Fruit fly (Drosophila melanogaster) whole organism, embryonic: Measurements from ENCODE around the gene CG9776.

Source experiments
- C15 ChIP-seq: fragments of 200-800 bp; sonication (Bioruptor generic); IDR thresholded peaks from 3 replicates; pipeline ENCODE4 v1.3.6; 2022; ENCODE audit warnings: missing biosample characterization, missing genetic modification characterization
- CG10654 ChIP-seq: fragments of 200-800 bp; sonication (Bioruptor generic); optimal IDR thresholded peaks from 2 replicates; lab custom pipeline; 2016; ENCODE audit warnings: missing biosample characterization, missing genetic modification characterization
- CG10959 ChIP-seq: fragments of 200-800 bp; sonication (Bioruptor generic); IDR thresholded peaks from 2 replicates; pipeline ENCODE4 v1.3.6; 2022; ENCODE audit warnings: missing biosample characterization, missing genetic modification characterization
- CG11398 ChIP-seq: fragments of 200-800 bp; sonication (Bioruptor generic); optimal IDR thresholded peaks from 2 replicates; lab custom pipeline; 2016; ENCODE audit warnings: missing biosample characterization, missing genetic modification characterization
- CG11456 ChIP-seq: fragments of 200-800 bp; sonication (Bioruptor generic); IDR thresholded peaks from 3 replicates; pipeline ENCODE4 v1.3.6; 2022; ENCODE audit warnings: missing biosample characterization, missing genetic modification characterization
- CG15479 ChIP-seq: fragments of 200-800 bp; sonication (Bioruptor generic); optimal IDR thresholded peaks from 3 replicates; lab custom pipeline; 2019; ENCODE audit warnings: missing biosample characterization, mild to moderate bottlenecking, missing genetic modification characterization, moderate library complexity
- CG1647 ChIP-seq: fragments of 200-800 bp; sonication (Bioruptor generic); optimal IDR thresholded peaks from 3 replicates; lab custom pipeline; 2016; ENCODE audit warnings: missing biosample characterization, missing genetic modification characterization
- CG17802 ChIP-seq: fragments of 200-800 bp; sonication (Bioruptor generic); optimal IDR thresholded peaks from 2 replicates; lab custom pipeline; 2018; ENCODE audit warnings: missing biosample characterization, mild to moderate bottlenecking, missing genetic modification characterization, moderate library complexity
- CG18262 ChIP-seq: fragments of 200-800 bp; optimal IDR thresholded peaks from 3 replicates; lab custom pipeline; 2019; ENCODE audit warnings: missing biosample characterization, mild to moderate bottlenecking, missing genetic modification characterization, moderate library complexity
- CG2202 ChIP-seq: fragments of 200-800 bp; sonication (Bioruptor generic); optimal IDR thresholded peaks from 2 replicates; lab custom pipeline; 2018; ENCODE audit warnings: missing biosample characterization, mild to moderate bottlenecking, missing genetic modification characterization
- CG2678 ChIP-seq: fragments of 200-800 bp; sonication (Bioruptor generic); optimal IDR thresholded peaks from 3 replicates; lab custom pipeline; 2019; ENCODE audit warnings: missing biosample characterization, mild to moderate bottlenecking, missing genetic modification characterization, moderate library complexity
- CG30403 ChIP-seq: fragments of 200-800 bp; sonication (Bioruptor generic); optimal IDR thresholded peaks from 3 replicates; lab custom pipeline; 2016; ENCODE audit warnings: missing biosample characterization, missing genetic modification characterization
- CG31388 ChIP-seq: fragments of 200-800 bp; sonication (Bioruptor generic); optimal IDR thresholded peaks from 2 replicates; lab custom pipeline; 2016; ENCODE audit warnings: missing biosample characterization, missing genetic modification characterization
- CG32532 ChIP-seq: fragments of 200-800 bp; sonication (Bioruptor generic); IDR thresholded peaks from 2 replicates; pipeline ENCODE4 v1.3.6; 2022; ENCODE audit warnings: missing biosample characterization, missing genetic modification characterization
- CG3407 ChIP-seq: fragments of 200-800 bp; sonication (Bioruptor generic); optimal IDR thresholded peaks from 2 replicates; lab custom pipeline; 2018; ENCODE audit warnings: missing biosample characterization, mild to moderate bottlenecking, missing genetic modification characterization
- CG4404 ChIP-seq: fragments of 200-800 bp; sonication (Bioruptor generic); IDR thresholded peaks from 2 replicates; pipeline ENCODE4 v1.3.6; 2022; ENCODE audit warnings: missing biosample characterization, missing genetic modification characterization
- CG4820 ChIP-seq: fragments of 200-800 bp; sonication (Bioruptor generic); optimal IDR thresholded peaks from 3 replicates; lab custom pipeline; 2016; ENCODE audit warnings: missing biosample characterization, missing genetic modification characterization
- CG5180 ChIP-seq: fragments of 200-800 bp; sonication (Bioruptor generic); optimal IDR thresholded peaks from 3 replicates; lab custom pipeline; 2017; ENCODE audit warnings: missing biosample characterization, missing genetic modification characterization, mild to moderate bottlenecking, moderate library complexity, missing genetic modification reagents
- CG6175 ChIP-seq: fragments of 200-800 bp; sonication (Bioruptor generic); IDR thresholded peaks from 3 replicates; pipeline ENCODE4 v1.3.6; 2022; ENCODE audit warnings: missing biosample characterization, missing genetic modification characterization
- CG6683 ChIP-seq: fragments of 200-800 bp; sonication (Bioruptor generic); optimal IDR thresholded peaks from 2 replicates; lab custom pipeline; 2017; ENCODE audit warnings: missing biosample characterization, mild to moderate bottlenecking, missing genetic modification characterization, missing genetic modification reagents
- CG7271 ChIP-seq: fragments of 200-800 bp; sonication (Bioruptor generic); optimal IDR thresholded peaks from 2 replicates; lab custom pipeline; 2018; ENCODE audit warnings: missing biosample characterization, mild to moderate bottlenecking, missing genetic modification characterization, moderate library complexity
- CG8089 ChIP-seq: fragments of 200-800 bp; sonication (Bioruptor generic); optimal IDR thresholded peaks from 3 replicates; lab custom pipeline; 2016; ENCODE audit warnings: missing biosample characterization, missing genetic modification characterization
- CG8924 ChIP-seq: fragments of 200-800 bp; optimal IDR thresholded peaks from 3 replicates; lab custom pipeline; 2019; ENCODE audit warnings: missing biosample characterization, mild to moderate bottlenecking, missing genetic modification characterization, moderate library complexity
- CG9876 ChIP-seq: fragments of 200-800 bp; sonication (Bioruptor generic); optimal IDR thresholded peaks from 2 replicates; lab custom pipeline; 2016; ENCODE audit warnings: missing biosample characterization, missing genetic modification characterization
- CHES-1-like ChIP-seq: fragments of 200-800 bp; sonication (Bioruptor generic); optimal IDR thresholded peaks from 2 replicates; lab custom pipeline; 2016; ENCODE audit warnings: missing biosample characterization, missing genetic modification characterization
- CkIIα-i1 ChIP-seq: fragments of 200-800 bp; sonication (Bioruptor generic); IDR thresholded peaks from 2 replicates; pipeline ENCODE4 v1.3.6; 2022; ENCODE audit warnings: missing biosample characterization, missing genetic modification characterization
- Ets97D ChIP-seq: fragments of 200-800 bp; sonication (Bioruptor generic); optimal IDR thresholded peaks from 3 replicates; lab custom pipeline; 2016; ENCODE audit warnings: missing biosample characterization, missing genetic modification characterization
- Meics ChIP-seq: fragments of 200-800 bp; sonication (Bioruptor generic); optimal IDR thresholded peaks from 2 replicates; lab custom pipeline; 2017; ENCODE audit warnings: missing biosample characterization, mild to moderate bottlenecking, missing genetic modification characterization
- Nf-YB ChIP-seq: fragments of 200-800 bp; sonication (Bioruptor generic); optimal IDR thresholded peaks from 3 replicates; lab custom pipeline; 2019; ENCODE audit warnings: missing biosample characterization, mild to moderate bottlenecking, missing genetic modification characterization, moderate library complexity
- Pdp1 ChIP-seq, 2 experiments: fragments of 200-800 bp; sonication (Bioruptor generic); optimal IDR thresholded peaks; 3 replicates each; lab custom pipeline; 2016; ENCODE audit warnings: missing biosample characterization in 2 of 2, missing genetic modification characterization in 2 of 2, mild to moderate bottlenecking in 1 of 2, moderate library complexity in 1 of 2
- ab ChIP-seq: fragments of 200-800 bp; sonication (Bioruptor generic); optimal IDR thresholded peaks from 2 replicates; lab custom pipeline; 2016; ENCODE audit warnings: missing biosample characterization, missing genetic modification characterization
- ash1 ChIP-seq: fragments of 200-800 bp; sonication (Bioruptor generic); optimal IDR thresholded peaks from 2 replicates; lab custom pipeline; 2018; ENCODE audit warnings: missing biosample characterization, mild to moderate bottlenecking, missing genetic modification characterization
- bab2 ChIP-seq: fragments of 200-800 bp; sonication (Bioruptor generic); optimal IDR thresholded peaks from 2 replicates; lab custom pipeline; 2016; ENCODE audit warnings: missing biosample characterization, missing genetic modification characterization
- bowl ChIP-seq: fragments of 200-800 bp; sonication (Bioruptor generic); IDR thresholded peaks from 2 replicates; pipeline ENCODE4 v1.3.6; 2022; ENCODE audit warnings: missing biosample characterization, missing genetic modification characterization
- dati ChIP-seq: fragments of 200-800 bp; sonication (Bioruptor generic); IDR thresholded peaks from 2 replicates; pipeline ENCODE4 v1.3.6; 2022; ENCODE audit warnings: missing biosample characterization, missing genetic modification characterization
- eyg ChIP-seq: fragments of 200-800 bp; sonication (Bioruptor generic); optimal IDR thresholded peaks from 3 replicates; lab custom pipeline; 2016; ENCODE audit warnings: missing biosample characterization, missing genetic modification characterization
- fu2 ChIP-seq: fragments of 200-800 bp; sonication (Bioruptor generic); optimal IDR thresholded peaks from 2 replicates; lab custom pipeline; 2016; ENCODE audit warnings: missing biosample characterization, missing genetic modification characterization
- ind ChIP-seq: fragments of 200-800 bp; sonication (Bioruptor generic); optimal IDR thresholded peaks from 3 replicates; lab custom pipeline; 2016; ENCODE audit warnings: missing biosample characterization, missing genetic modification characterization
- inv ChIP-seq: fragments of 200-800 bp; sonication (Bioruptor generic); IDR thresholded peaks from 2 replicates; pipeline ENCODE4 v1.3.6; 2022; ENCODE audit warnings: missing biosample characterization, missing genetic modification characterization; ENCODE audit not compliant: partially characterized antibody
- kay ChIP-seq: fragments of 200-800 bp; sonication (Bioruptor generic); optimal IDR thresholded peaks from 2 replicates; lab custom pipeline; 2016; ENCODE audit warnings: missing biosample characterization, missing genetic modification characterization
- kni ChIP-seq: fragments of 200-800 bp; sonication (Bioruptor generic); optimal IDR thresholded peaks from 3 replicates; lab custom pipeline; 2017; ENCODE audit warnings: mild to moderate bottlenecking, missing biosample characterization, missing genetic modification reagents, missing genetic modification characterization
- mld ChIP-seq: fragments of 200-800 bp; sonication (Bioruptor generic); IDR thresholded peaks from 3 replicates; pipeline ENCODE4 v1.3.6; 2022; ENCODE audit warnings: missing biosample characterization, missing genetic modification characterization; ENCODE audit not compliant: partially characterized antibody
- nmo ChIP-seq: fragments of 200-800 bp; sonication (Bioruptor generic); optimal IDR thresholded peaks from 2 replicates; lab custom pipeline; 2018; ENCODE audit warnings: missing biosample characterization, mild to moderate bottlenecking, missing genetic modification characterization, moderate library complexity
- onecut ChIP-seq: fragments of 200-800 bp; sonication (Bioruptor generic); IDR thresholded peaks from 2 replicates; pipeline ENCODE4 v1.3.6; 2022; ENCODE audit warnings: missing biosample characterization, missing genetic modification characterization
- org-1 ChIP-seq: fragments of 200-800 bp; sonication (Bioruptor generic); optimal IDR thresholded peaks from 2 replicates; lab custom pipeline; 2017; ENCODE audit warnings: missing biosample characterization, missing genetic modification characterization
- pb ChIP-seq: fragments of 200-800 bp; sonication (Bioruptor generic); optimal IDR thresholded peaks from 3 replicates; lab custom pipeline; 2016; ENCODE audit warnings: missing biosample characterization, missing genetic modification characterization
- pho ChIP-seq: fragments of 200-800 bp; sonication (Bioruptor generic); optimal IDR thresholded peaks from 2 replicates; lab custom pipeline; 2016; ENCODE audit warnings: missing biosample characterization, missing genetic modification characterization
- psq ChIP-seq: fragments of 200-800 bp; sonication (Bioruptor generic); optimal IDR thresholded peaks from 2 replicates; lab custom pipeline; 2017; ENCODE audit warnings: missing biosample characterization, missing genetic modification characterization
- pum ChIP-seq: fragments of 200-800 bp; sonication (Bioruptor generic); optimal IDR thresholded peaks from 2 replicates; lab custom pipeline; 2016; ENCODE audit warnings: missing biosample characterization, missing genetic modification characterization
- tgo ChIP-seq: fragments of 200-800 bp; sonication (Bioruptor generic); IDR thresholded peaks from 3 replicates; pipeline ENCODE4 v1.3.6; 2022; ENCODE audit warnings: missing biosample characterization, missing genetic modification characterization
- usp ChIP-seq: fragments of >200 bp; optimal IDR thresholded peaks from 2 replicates; lab custom pipeline; 2017; ENCODE audit warnings: missing biosample characterization, missing genetic modification characterization

The CG9776 gene

DNA sequence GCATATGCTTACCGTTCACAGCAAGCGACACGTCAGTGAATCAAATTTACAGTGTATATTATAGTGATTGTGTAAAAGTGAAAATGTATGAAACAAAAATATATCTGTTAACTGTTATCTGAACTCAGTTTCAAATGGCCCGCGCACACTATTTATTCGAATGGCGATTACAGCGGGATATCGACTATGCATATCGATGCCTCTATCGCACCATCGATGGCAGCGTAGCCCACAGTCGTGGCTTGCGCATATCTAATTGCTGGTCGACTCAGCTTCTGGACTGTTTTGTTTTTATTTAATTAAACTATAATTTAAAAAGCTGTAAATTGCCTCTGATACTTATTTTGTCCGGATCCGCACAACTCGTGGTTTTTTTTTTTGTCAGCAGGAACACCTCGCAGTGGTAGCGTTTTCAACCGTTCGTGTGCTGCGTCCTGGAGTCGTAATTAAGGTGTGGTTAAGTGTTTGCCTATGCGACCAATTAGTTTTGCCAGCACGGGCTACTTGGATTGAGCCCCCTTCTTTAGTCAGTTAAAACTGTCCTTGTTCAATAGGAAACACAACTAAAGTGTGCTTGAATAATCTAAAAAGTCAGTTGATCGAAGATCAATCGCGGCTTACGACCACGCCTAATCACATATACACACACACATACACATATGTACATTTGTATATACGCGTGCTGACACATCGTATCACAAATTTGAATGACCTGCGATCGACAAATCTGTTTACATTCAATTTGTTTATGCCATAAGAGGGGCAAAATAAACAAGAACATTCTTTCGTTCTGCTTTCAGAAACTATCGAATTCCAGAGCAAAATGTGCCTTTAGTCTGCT is 47.4 kb upstream of the CG9776 start, which contains the start of gene Cont (continued):
- TF ChIP-seq mld (GFP tag; lab: Robert Waterston, UW) = peak; percentile 82
- no peak for TF ChIP-seq Meics (GFP tag; lab: Kevin White, UChicago)
- no peak for TF ChIP-seq CG1647 (GFP tag; lab: Kevin White, UChicago)
- TF ChIP-seq CG17802 = no peak
- TF ChIP-seq psq (GFP tag; lab: Kevin White, UChicago) = no peak
- no peak for TF ChIP-seq onecut
- no peak for TF ChIP-seq pho (GFP tag; lab: Kevin White, UChicago)
- TF ChIP-seq bab2 (GFP tag; lab: Kevin White, UChicago) = no peak
- TF ChIP-seq nmo = peak; percentile 30
- TF ChIP-seq bowl (GFP tag; lab: Robert Waterston, UW) = no peak
- no peak for TF ChIP-seq CG2202
- no peak for TF ChIP-seq CG11398
- TF ChIP-seq CG7271 (tag; lab: Kevin White, UChicago) = no peak
- TF ChIP-seq CG8089 (GFP tag; lab: Kevin White, UChicago) = no peak
- TF ChIP-seq CG6175 (GFP tag; lab: Robert Waterston, UW) = no peak
- no peak for TF ChIP-seq Nf-YB (GFP tag; lab: Kevin White, UChicago)
- TF ChIP-seq CG11456 (GFP tag; lab: Robert Waterston, UW) = no peak
- TF ChIP-seq CG6683 (GFP tag; lab: Kevin White, UChicago) = no peak
- TF ChIP-seq CG18262 (tag; lab: Kevin White, UChicago) = no peak
- TF ChIP-seq CG15479 (GFP tag; lab: Kevin White, UChicago) = peak; percentile 12
- no peak for TF ChIP-seq kni (GFP tag; lab: Kevin White, UChicago)
- TF ChIP-seq CG30403 = no peak
- TF ChIP-seq pum = no peak
- no peak for TF ChIP-seq CkIIα-i1 (GFP tag; lab: Robert Waterston, UW)
- no peak for TF ChIP-seq CG10654 (GFP tag; lab: Kevin White, UChicago)
- TF ChIP-seq dati = no peak
- no peak for TF ChIP-seq C15 (GFP tag; lab: Robert Waterston, UW)
- no peak for TF ChIP-seq ind (GFP tag; lab: Kevin White, UChicago)
- TF ChIP-seq fu2 (GFP tag; lab: Kevin White, UChicago) = no peak
- peak; percentile 33 for TF ChIP-seq CG8924 (tag; lab: Kevin White, UChicago)
- no peak for TF ChIP-seq kay (GFP tag; lab: Kevin White, UChicago)
- TF ChIP-seq CG32532 (GFP tag; lab: Robert Waterston, UW) = peak; percentile 31; the same call in 1 of the 2 replicates
- no peak for TF ChIP-seq CG31388 (GFP tag; lab: Kevin White, UChicago)
- TF ChIP-seq CG9876 (GFP tag; lab: Kevin White, UChicago) = no peak
- TF ChIP-seq CHES-1-like (GFP tag; lab: Kevin White, UChicago) = no peak
- no peak for TF ChIP-seq ash1 (GFP tag; lab: Kevin White, UChicago)
- peak; percentile 38 for TF ChIP-seq Ets97D (GFP tag; lab: Kevin White, UChicago)
- no peak for TF ChIP-seq CG10959
- no peak for TF ChIP-seq pb (GFP tag; lab: Kevin White, UChicago)
- TF ChIP-seq CG4820 (GFP tag; lab: Kevin White, UChicago) = no peak
- TF ChIP-seq CG2678 (tag; lab: Kevin White, UChicago) = no peak
- no peak for TF ChIP-seq CG3407 (GFP tag; lab: Kevin White, UChicago)
- TF ChIP-seq CG5180 (GFP tag; lab: Kevin White, UChicago) = no peak
- TF ChIP-seq usp = no peak
- peak; percentile 85 for TF ChIP-seq inv (GFP tag; lab: Robert Waterston, UW)
- TF ChIP-seq tgo = no peak
- peak in 1 of 2 experiments; percentile 14 for TF ChIP-seq Pdp1 (GFP tag; optimal IDR thresholded peaks at IDR 0.05; lab: Kevin White, UChicago)
- TF ChIP-seq CG4404 (GFP tag; lab: Robert Waterston, UW) = no peak
- TF ChIP-seq org-1 (GFP tag; lab: Kevin White, UChicago) = no peak
- TF ChIP-seq eyg (GFP tag; lab: Kevin White, UChicago) = no peak
- TF ChIP-seq ab = no peak
